Fruit fly (Drosophila melanogaster) S2 (cell line): ENCODE data around the gene Orco.

Experiments used
- CG8478 ChIP-seq: fragments of >200 bp; optimal IDR thresholded peaks from 2 replicates; lab custom pipeline; 2018
- CTCF ChIP-seq, 2 experiments: fragments of >200 bp; optimal IDR thresholded peaks; 2 replicates each; lab custom pipeline; 2018

Gene Orco

dm6 chr3R:5392033-5392432, 20.2 kb downstream of the Orco start:
- no peak for TF ChIP-seq CTCF (optimal IDR thresholded peaks at IDR 0.05; lab: Kevin White, UChicago)
- TF ChIP-seq CG8478 (lab: Kevin White, UChicago), result no peak

- TF ChIP-seq CTCF (optimal IDR thresholded peaks at IDR 0.05; lab: Kevin White, UChicago) (no peak), CG8478 (lab: Kevin White, UChicago) (no peak)
Measured at dm6 chr3R:5390095-5390663, 22.0 kb downstream of the Orco start.

dm6 chr3R:5389435-5389834, 22.8 kb downstream of the Orco start:
- TF ChIP-seq CG8478 (lab: Kevin White, UChicago) (no peak), CTCF (optimal IDR thresholded peaks at IDR 0.05; lab: Kevin White, UChicago) (no peak)

- TF ChIP-seq CTCF (optimal IDR thresholded peaks at IDR 0.05; lab: Kevin White, UChicago) (no peak), CG8478 (lab: Kevin White, UChicago) (no peak)
Measured at dm6 chr3R:5389034-5389433, 23.2 kb downstream of the Orco start.

- no peak for TF ChIP-seq CG8478 (lab: Kevin White, UChicago)
- no peak for TF ChIP-seq CTCF (optimal IDR thresholded peaks at IDR 0.05; lab: Kevin White, UChicago)
Measured at dm6 chr3R:5387996-5388395, 24.2 kb downstream of the Orco start.

dm6 chr3R:5387564-5387963, 24.6 kb downstream of the Orco start, which contains the start of gene CG14668:
CG14668 (minus strand) TSS chr3R:5387664.
- TF ChIP-seq CTCF (optimal IDR thresholded peaks at IDR 0.05; lab: Kevin White, UChicago) (no peak), CG8478 (lab: Kevin White, UChicago) (no peak)

- TF ChIP-seq CG8478 (lab: Kevin White, UChicago) (no peak), CTCF (optimal IDR thresholded peaks at IDR 0.05; lab: Kevin White, UChicago) (no peak)
Measured at dm6 chr3R:5385761-5386160, 26.4 kb downstream of the Orco start.

- TF ChIP-seq CG8478 (lab: Kevin White, UChicago) (no peak), CTCF (optimal IDR thresholded peaks at IDR 0.05; lab: Kevin White, UChicago) (no peak)
Measured at dm6 chr3R:5376612-5377011, 35.6 kb downstream of the Orco start, which contains the start of gene 7B2. 7B2 (plus strand) TSS chr3R:5376780.

- TF ChIP-seq CTCF (optimal IDR thresholded peaks at IDR 0.05; lab: Kevin White, UChicago) (no peak), CG8478 (lab: Kevin White, UChicago) (no peak)
Measured at dm6 chr3R:5374720-5375119, 37.5 kb downstream of the Orco start, which contains the start of the genes hd and CG14667. hd (minus strand) TSS chr3R:5374962. CG14667 (plus strand) TSS chr3R:5375022.

dm6 chr3R:5371563-5371962, 40.6 kb downstream of the Orco start, which contains the start of gene Polr2F:
Polr2F (plus strand) TSS chr3R:5371795.
- peak in 1 of 2 experiments; percentile 48 for TF ChIP-seq CTCF (optimal IDR thresholded peaks at IDR 0.05; lab: Kevin White, UChicago)
- TF ChIP-seq CG8478 (lab: Kevin White, UChicago), result no peak

- no peak for TF ChIP-seq CG8478 (lab: Kevin White, UChicago)
- no peak for TF ChIP-seq CTCF (optimal IDR thresholded peaks at IDR 0.05; lab: Kevin White, UChicago)
Measured at dm6 chr3R:5369490-5370001, 42.7 kb downstream of the Orco start, which contains the start of the genes CG31542 and CG34277. CG31542 (plus strand) TSS chr3R:5369540. CG34277 (plus strand) TSS chr3R:5369540.

- TF ChIP-seq CG8478 (lab: Kevin White, UChicago), result no peak
- peak; percentile 20 to 22 for TF ChIP-seq CTCF (optimal IDR thresholded peaks at IDR 0.05; lab: Kevin White, UChicago)
Measured at dm6 chr3R:5368170-5368781, 43.9 kb downstream of the Orco start, which contains the start of gene Cerk. Cerk (minus strand) TSS chr3R:5368306.

- TF ChIP-seq CG8478 (lab: Kevin White, UChicago) (no peak), CTCF (optimal IDR thresholded peaks at IDR 0.05; lab: Kevin White, UChicago) (no peak)
Measured at dm6 chr3R:5367512-5368169, 44.6 kb downstream of the Orco start.

- no peak for TF ChIP-seq CG8478 (lab: Kevin White, UChicago)
- TF ChIP-seq CTCF (optimal IDR thresholded peaks at IDR 0.05; lab: Kevin White, UChicago), result no peak
Measured at dm6 chr3R:5364539-5365273, 47.5 kb downstream of the Orco start.
